Fruit fly (Drosophila melanogaster): Measurements from ENCODE around the gene CG15743.
A peak's percentile ranks its signal among the peaks of the same experiment; 100 is the strongest.

Gene CG15743

dm6 chrX:13331814-13332701 is 46.6 kb downstream of the CG15743 start (continued):
- peak; percentile 93 for TF ChIP-seq CG32006 (GFP tag; optimal IDR thresholded peaks at IDR 0.05)
- peak; percentile 75 for TF ChIP-seq Sox15 (GFP tag; optimal IDR thresholded peaks at IDR 0.05)
- peak; percentile 89 for TF ChIP-seq topi (GFP tag; optimal IDR thresholded peaks at IDR 0.05)
- peak; percentile 83; the same call in 2 of the 3 replicates for TF ChIP-seq CG8119 (GFP tag; IDR thresholded peaks at IDR 0.05)
- TF ChIP-seq cyc (GFP tag; optimal IDR thresholded peaks at IDR 0.05) = peak; percentile 83
- peak; percentile 89 for TF ChIP-seq CG15336 (GFP tag; IDR thresholded peaks at IDR 0.05)
- TF ChIP-seq Smox (GFP tag; optimal IDR thresholded peaks at IDR 0.05) = peak; percentile 82
- peak; percentile 73 for TF ChIP-seq CG1621 (tag; optimal IDR thresholded peaks at IDR 0.05)
- TF ChIP-seq CG4318 (GFP tag; optimal IDR thresholded peaks at IDR 0.05) = peak; percentile 83
- peak; percentile 95 for TF ChIP-seq Eip78C (GFP tag)
- TF ChIP-seq OdsH (GFP tag; optimal IDR thresholded peaks at IDR 0.05) = peak; percentile 87

- TF ChIP-seq vri (GFP tag; optimal IDR thresholded peaks at IDR 0.05) (no peak), OdsH (GFP tag; optimal IDR thresholded peaks at IDR 0.05) (peak; percentile 37), CG10669 (GFP tag; optimal IDR thresholded peaks at IDR 0.05) (no peak), svp (GFP tag) (peak; percentile 85), CG31627 (GFP tag; optimal IDR thresholded peaks at IDR 0.05) (peak; percentile 46), Lpt (GFP tag; optimal IDR thresholded peaks at IDR 0.05) (no peak), Ets96B (tag; optimal IDR thresholded peaks at IDR 0.05) (peak; percentile 15), fd85E (GFP tag; optimal IDR thresholded peaks at IDR 0.05) (no peak), lz (GFP tag; optimal IDR thresholded peaks at IDR 0.05) (peak; percentile 42), Hr4 (GFP tag; optimal IDR thresholded peaks at IDR 0.05) (peak; percentile 17), Hr39 (GFP tag; optimal IDR thresholded peaks at IDR 0.05) (peak; percentile 29), CG8319 (GFP tag; optimal IDR thresholded peaks at IDR 0.05) (no peak), Hr38 (GFP tag; optimal IDR thresholded peaks at IDR 0.05) (no peak), CG6163 (GFP tag; IDR thresholded peaks at IDR 0.05) (peak; percentile 29; the same call in 1 of the 3 replicates), Gug (GFP tag; IDR thresholded peaks at IDR 0.05) (0 out of 2 replicates have a peak, but pooled peaks have one; percentile 17), fkh (GFP tag; optimal IDR thresholded peaks at IDR 0.05) (peak; percentile 75), Eip78C (GFP tag) (peak; percentile 78), CG9139 (GFP tag; optimal IDR thresholded peaks at IDR 0.05) (no peak), CG1621 (tag; optimal IDR thresholded peaks at IDR 0.05) (no peak), CG6854 (GFP tag; optimal IDR thresholded peaks at IDR 0.05) (no peak), Met (GFP tag; optimal IDR thresholded peaks at IDR 0.05) (peak; percentile 48), CG15336 (GFP tag; IDR thresholded peaks at IDR 0.05) (no peak), net (GFP tag; optimal IDR thresholded peaks at IDR 0.05) (peak; percentile 35), spab (GFP tag; optimal IDR thresholded peaks at IDR 0.05) (peak; percentile 0), fd59A (GFP tag; optimal IDR thresholded peaks at IDR 0.05) (peak; percentile 23), CG6808 (GFP tag; optimal IDR thresholded peaks at IDR 0.05) (peak; percentile 31), CG16779 (tag; optimal IDR thresholded peaks at IDR 0.05) (no peak), dac (GFP tag; optimal IDR thresholded peaks at IDR 0.05) (peak; percentile 25), achi (GFP tag; optimal IDR thresholded peaks at IDR 0.05) (peak; percentile 51), Sox102F (GFP tag; optimal IDR thresholded peaks at IDR 0.05) (peak; percentile 22), Eip75B (GFP tag; optimal IDR thresholded peaks at IDR 0.05) (peak; percentile 52), Ets21C (GFP tag; optimal IDR thresholded peaks at IDR 0.05) (peak; percentile 13), CG3032 (tag; optimal IDR thresholded peaks at IDR 0.05) (peak; percentile 13), dsx (GFP tag; optimal IDR thresholded peaks at IDR 0.05; ENCODE audit: poor library complexity, severe bottlenecking) (peak; percentile 26), topi (GFP tag; optimal IDR thresholded peaks at IDR 0.05) (peak; percentile 46), eg (GFP tag; IDR thresholded peaks at IDR 0.05) (no peak), CG8119 (GFP tag; IDR thresholded peaks at IDR 0.05) (no peak), CG11294 (GFP tag; IDR thresholded peaks at IDR 0.05) (no peak), Blimp-1 (GFP tag; optimal IDR thresholded peaks at IDR 0.05) (no peak), CG10631 (GFP tag; optimal IDR thresholded peaks at IDR 0.05) (peak; percentile 39), CG6276 (GFP tag; optimal IDR thresholded peaks at IDR 0.05) (peak; percentile 36), Sox14 (GFP tag; optimal IDR thresholded peaks at IDR 0.05) (peak; percentile 67), Sox15 (GFP tag; optimal IDR thresholded peaks at IDR 0.05) (no peak)
Measured at dm6 chrX:13332702-13333243, 47.3 kb downstream of the CG15743 start.

Data from whole organism, prepupa.